Worm (Caenorhabditis elegans): ENCODE measurements around the gene T28F3.11.

DNA sequence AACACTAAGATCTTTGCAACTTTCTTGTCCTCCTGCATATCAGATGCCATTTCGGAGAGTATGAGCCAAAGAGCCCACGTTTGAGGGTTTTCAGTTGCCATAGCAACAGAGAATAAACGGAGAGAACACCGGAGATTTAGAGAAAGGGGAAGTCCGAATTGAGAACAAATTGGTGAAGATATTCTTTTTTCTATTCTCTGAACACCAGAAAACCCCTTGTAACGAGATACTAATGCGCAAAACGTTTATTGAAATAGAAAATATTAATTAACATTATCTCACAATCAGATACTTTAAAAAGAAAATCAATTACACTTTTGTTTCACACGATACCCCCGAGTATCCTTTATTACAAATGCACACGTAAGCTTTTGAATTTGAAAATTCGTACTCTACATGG is 10.5 kb upstream of the T28F3.11 start, which contains the start of gene ifta-2:
- TF ChIP-seq rnt-1 (tag; optimal IDR thresholded peaks at IDR 0.05) (no peak), che-1 (tag; optimal IDR thresholded peaks at IDR 0.05) (no peak), fkh-10 (GFP tag; optimal IDR thresholded peaks at IDR 0.05) (no peak), F13H6.1 (tag; optimal IDR thresholded peaks at IDR 0.05) (no peak), ceh-6 (GFP tag; optimal IDR thresholded peaks at IDR 0.05) (no peak), tbx-2 (tag; optimal IDR thresholded peaks at IDR 0.05) (no peak), tbx-7 (tag; optimal IDR thresholded peaks at IDR 0.05) (no peak), unc-42 (tag; optimal IDR thresholded peaks at IDR 0.05) (no peak), pqm-1 (tag; optimal IDR thresholded peaks at IDR 0.05) (no peak)
